Worm (Caenorhabditis elegans) whole organism, L4 larva: ENCODE data around the gene snr-6.

ENCODE experiments used
- F10B5.3 ChIP-seq: sonication (generic microtip); optimal IDR thresholded peaks from 2 replicates; lab custom pipeline; 2016; ENCODE audit warnings: mild to moderate bottlenecking, missing genetic modification characterization, missing compliant biosample characterization
- F26F4.8 ChIP-seq: fragments of 200-800 bp; sonication (Bioruptor generic); conservative IDR thresholded peaks from 2 replicates; pipeline ENCODE4 v1.3.6; 2022; ENCODE audit warnings: missing genetic modification characterization, missing compliant biosample characterization
- T20F7.1 ChIP-seq: fragments of 200-800 bp; sonication (Bioruptor generic); optimal IDR thresholded peaks from 2 replicates; lab custom pipeline; 2018; ENCODE audit warnings: mild to moderate bottlenecking, missing genetic modification characterization, missing compliant biosample characterization
- Y48G9A.11 ChIP-seq: fragments of 200-800 bp; sonication (Bioruptor generic); IDR thresholded peaks from 2 replicates; pipeline ENCODE4 v1.3.6; 2022; ENCODE audit warnings: missing genetic modification reagents, missing genetic modification characterization, missing compliant biosample characterization
- Y5F2A.4 ChIP-seq: fragments of 200-800 bp; sonication (Bioruptor generic); optimal IDR thresholded peaks from 2 replicates; lab custom pipeline; 2018; ENCODE audit warnings: mild to moderate bottlenecking, missing genetic modification characterization, missing compliant biosample characterization
- aly-2 ChIP-seq: sonication (generic microtip); optimal IDR thresholded peaks from 2 replicates; lab custom pipeline; 2018; ENCODE audit warnings: missing biosample characterization, missing genetic modification characterization
- ces-1 ChIP-seq: fragments of 150-350 bp; sonication (generic microtip); optimal IDR thresholded peaks from 4 replicates; lab custom pipeline; 2014; ENCODE audit warnings: missing biosample characterization, missing genetic modification reagents, missing genetic modification characterization
- daf-16 ChIP-seq, 3 experiments: sonication (generic microtip); optimal IDR thresholded peaks; 2 replicates each; lab custom pipeline; 2016 to 2017; ENCODE audit warnings: missing genetic modification characterization in 3 of 3, missing genetic modification reagents in 3 of 3, mild to moderate bottlenecking in 2 of 3, missing compliant biosample characterization in 2 of 3, missing biosample characterization in 1 of 3, moderate library complexity in 1 of 3
- dmd-6 ChIP-seq: fragments of 200-800 bp; sonication (Bioruptor generic); IDR thresholded peaks from 2 replicates; pipeline ENCODE4 v1.3.6; 2022; ENCODE audit warnings: missing genetic modification reagents, missing genetic modification characterization, missing compliant biosample characterization
- dmd-9 ChIP-seq: fragments of 200-800 bp; sonication (Bioruptor generic); IDR thresholded peaks from 2 replicates; pipeline ENCODE4 v1.3.6; 2022; ENCODE audit warnings: missing genetic modification reagents, missing genetic modification characterization, missing compliant biosample characterization
- dpl-1 ChIP-seq: fragments of 150-350 bp; optimal IDR thresholded peaks from 2 replicates; lab custom pipeline; 2014; ENCODE audit warnings: missing biosample characterization, missing genetic modification reagents, missing genetic modification characterization
- dve-1 ChIP-seq: sonication (generic microtip); optimal IDR thresholded peaks from 2 replicates; lab custom pipeline; 2017; ENCODE audit warnings: antibody characterized with exemption, mild to moderate bottlenecking, missing genetic modification characterization, missing compliant biosample characterization; ENCODE audit not compliant: insufficient read depth
- fos-1 ChIP-seq: fragments of 150-350 bp; optimal IDR thresholded peaks from 2 replicates; lab custom pipeline; 2014; ENCODE audit warnings: missing biosample characterization, missing genetic modification characterization
- gei-8 ChIP-seq: fragments of 200-800 bp; sonication (Bioruptor generic); optimal IDR thresholded peaks from 2 replicates; lab custom pipeline; 2018; ENCODE audit warnings: mild to moderate bottlenecking, missing genetic modification characterization, missing compliant biosample characterization
- hlh-11 ChIP-seq: fragments of 200-800 bp; sonication (Bioruptor generic); optimal IDR thresholded peaks from 2 replicates; lab custom pipeline; 2018; ENCODE audit warnings: mild to moderate bottlenecking, missing genetic modification characterization, missing compliant biosample characterization
- lim-7 ChIP-seq: fragments of 200-800 bp; sonication (Bioruptor generic); IDR thresholded peaks from 2 replicates; pipeline ENCODE4 v1.3.6; 2022; ENCODE audit warnings: missing genetic modification characterization, missing compliant biosample characterization
- lin-1 ChIP-seq: fragments of 200-800 bp; sonication (Bioruptor generic); IDR thresholded peaks from 2 replicates; pipeline ENCODE4 v1.3.6; 2022; ENCODE audit warnings: missing genetic modification reagents, missing genetic modification characterization, missing compliant biosample characterization
- lin-13 ChIP-seq: fragments of 150-350 bp; optimal IDR thresholded peaks from 2 replicates; lab custom pipeline; 2014; ENCODE audit warnings: missing biosample characterization, missing genetic modification reagents, missing genetic modification characterization
- lin-29 ChIP-seq: fragments of 200-800 bp; sonication (Bioruptor generic); IDR thresholded peaks from 2 replicates; pipeline ENCODE4 v1.3.6; 2022; ENCODE audit warnings: missing genetic modification reagents, missing genetic modification characterization, missing compliant biosample characterization
- lin-38 ChIP-seq: fragments of 200-800 bp; sonication (Bioruptor generic); IDR thresholded peaks from 2 replicates; pipeline ENCODE4 v1.3.6; 2022; ENCODE audit warnings: missing genetic modification reagents, missing genetic modification characterization, missing compliant biosample characterization
- lsy-2 ChIP-seq, 2 experiments: fragments of 150-350 bp in 1 of 2; sonication (generic microtip) in 1 of 2; optimal IDR thresholded peaks; 2 replicates each; lab custom pipeline; 2014 to 2017; ENCODE audit warnings: missing biosample characterization in 2 of 2, missing genetic modification characterization in 2 of 2
- madf-9 ChIP-seq: fragments of 200-800 bp; sonication (Bioruptor generic); conservative IDR thresholded peaks from 2 replicates; pipeline ENCODE4 v1.3.6; 2022; ENCODE audit warnings: missing genetic modification reagents, missing genetic modification characterization, missing compliant biosample characterization
- mdl-1 ChIP-seq, 2 experiments: fragments of 150-350 bp in 1 of 2; sonication (generic microtip) in 1 of 2; optimal IDR thresholded peaks; 2 replicates each; lab custom pipeline; 2014 to 2017; ENCODE audit warnings: missing biosample characterization in 2 of 2, missing genetic modification characterization in 2 of 2
- mdt-29 ChIP-seq: fragments of 200-800 bp; sonication (Bioruptor generic); IDR thresholded peaks from 2 replicates; pipeline ENCODE4 v1.3.6; 2022; ENCODE audit warnings: missing genetic modification reagents, missing genetic modification characterization, missing compliant biosample characterization
- mep-1 ChIP-seq: fragments of 150-350 bp; sonication (generic microtip); optimal IDR thresholded peaks from 3 replicates; lab custom pipeline; 2014; ENCODE audit warnings: missing biosample characterization, missing genetic modification characterization
- mxl-2 ChIP-seq: fragments of 200-800 bp; sonication (Bioruptor generic); conservative IDR thresholded peaks from 2 replicates; pipeline ENCODE4 v1.3.6; 2022; ENCODE audit warnings: missing genetic modification reagents, missing genetic modification characterization, missing compliant biosample characterization
- mxl-3 ChIP-seq: fragments of 200-800 bp; sonication (Bioruptor generic); optimal IDR thresholded peaks from 2 replicates; lab custom pipeline; 2018; ENCODE audit warnings: mild to moderate bottlenecking, missing genetic modification characterization, missing compliant biosample characterization
- nhr-10 ChIP-seq: fragments of 150-350 bp; optimal IDR thresholded peaks from 2 replicates; lab custom pipeline; 2014; ENCODE audit warnings: missing biosample characterization, missing genetic modification characterization
- nhr-237 ChIP-seq: sonication (generic microtip); optimal IDR thresholded peaks from 2 replicates; lab custom pipeline; 2017; ENCODE audit warnings: missing biosample characterization, missing genetic modification characterization
- nhr-25 ChIP-seq: sonication (generic microtip); optimal IDR thresholded peaks from 2 replicates; lab custom pipeline; 2017; ENCODE audit warnings: missing genetic modification characterization, mild to moderate bottlenecking, missing compliant biosample characterization, antibody characterized with exemption, moderate library complexity, borderline replicate concordance; ENCODE audit not compliant: insufficient read depth
- nhr-28 ChIP-seq: fragments of 150-350 bp; optimal IDR thresholded peaks from 2 replicates; lab custom pipeline; 2014; ENCODE audit warnings: missing biosample characterization, missing genetic modification characterization
- nhr-41 ChIP-seq: fragments of 200-800 bp; sonication (Bioruptor generic); IDR thresholded peaks from 2 replicates; pipeline ENCODE4 v1.3.6; 2022; ENCODE audit warnings: missing genetic modification reagents, missing genetic modification characterization, missing compliant biosample characterization
- nhr-42 ChIP-seq: fragments of 200-800 bp; sonication (Bioruptor generic); IDR thresholded peaks from 2 replicates; pipeline ENCODE4 v1.3.6; 2022; ENCODE audit warnings: missing genetic modification characterization, missing compliant biosample characterization
- nhr-6 ChIP-seq: fragments of 150-350 bp; optimal IDR thresholded peaks from 2 replicates; lab custom pipeline; 2014; ENCODE audit warnings: missing biosample characterization, missing genetic modification characterization
- nhr-76 ChIP-seq: fragments of 150-350 bp; optimal IDR thresholded peaks from 2 replicates; lab custom pipeline; 2014; ENCODE audit warnings: missing biosample characterization, missing genetic modification characterization
- nhr-77 ChIP-seq: fragments of 150-350 bp; optimal IDR thresholded peaks from 2 replicates; lab custom pipeline; 2014; ENCODE audit warnings: missing biosample characterization, missing genetic modification characterization
- pha-4 ChIP-seq, 2 experiments: fragments of 150-350 bp in 1 of 2; fragments of 200-800 bp in 1 of 2; sonication (Bioruptor generic) in 1 of 2; IDR thresholded peaks in 1 of 2; optimal IDR thresholded peaks in 1 of 2; 2 replicates each; pipeline versions ENCODE4 v1.3.6 to Lab custom; 2014 to 2022; ENCODE audit warnings: missing genetic modification characterization in 2 of 2, missing genetic modification reagents in 2 of 2, missing biosample characterization in 1 of 2, missing compliant biosample characterization in 1 of 2
- pqm-1 ChIP-seq: sonication (generic microtip); optimal IDR thresholded peaks from 2 replicates; lab custom pipeline; 2017; ENCODE audit warnings: missing biosample characterization, missing genetic modification characterization
- set-16 ChIP-seq: fragments of 200-800 bp; sonication (Bioruptor generic); IDR thresholded peaks from 2 replicates; pipeline ENCODE4 v1.3.6; 2022; ENCODE audit warnings: missing genetic modification reagents, missing genetic modification characterization, missing compliant biosample characterization
- spr-1 ChIP-seq: sonication (generic microtip); optimal IDR thresholded peaks from 2 replicates; lab custom pipeline; 2016; ENCODE audit warnings: mild to moderate bottlenecking, missing genetic modification characterization, missing compliant biosample characterization
- spr-3 ChIP-seq: fragments of 200-800 bp; sonication (Bioruptor generic); optimal IDR thresholded peaks from 2 replicates; lab custom pipeline; 2018; ENCODE audit warnings: mild to moderate bottlenecking, missing genetic modification characterization, missing compliant biosample characterization
- tag-97 ChIP-seq: fragments of 200-800 bp; sonication (Bioruptor generic); IDR thresholded peaks from 2 replicates; pipeline ENCODE4 v1.3.6; 2022; ENCODE audit warnings: missing genetic modification characterization, missing compliant biosample characterization
- tra-1 ChIP-seq: fragments of 200-800 bp; sonication (Bioruptor generic); IDR thresholded peaks from 2 replicates; pipeline ENCODE4 v1.3.6; 2022; ENCODE audit warnings: missing genetic modification reagents, missing genetic modification characterization, missing compliant biosample characterization
- unc-62 ChIP-seq, 3 experiments: fragments of 150-350 bp in 1 of 3; sonication (generic microtip); optimal IDR thresholded peaks in 2 of 3; peaks in 1 of 3; 1 replicate in 1 of 3; 2 replicates in 2 of 3; lab custom pipeline; 2014 to 2017; ENCODE audit warnings: missing biosample characterization in 3 of 3, missing genetic modification characterization in 3 of 3, missing genetic modification reagents in 3 of 3, missing genotype in 1 of 3
- zfp-2 ChIP-seq: sonication (generic microtip); optimal IDR thresholded peaks from 2 replicates; lab custom pipeline; 2016; ENCODE audit warnings: mild to moderate bottlenecking, missing genetic modification characterization, missing compliant biosample characterization
- ztf-11 ChIP-seq: fragments of 150-350 bp; optimal IDR thresholded peaks from 2 replicates; lab custom pipeline; 2014; ENCODE audit warnings: missing biosample characterization, missing genetic modification characterization
- ztf-7 ChIP-seq: fragments of 150-350 bp; optimal IDR thresholded peaks from 2 replicates; lab custom pipeline; 2014; ENCODE audit warnings: missing biosample characterization, missing genetic modification characterization

snr-6 gene

DNA sequence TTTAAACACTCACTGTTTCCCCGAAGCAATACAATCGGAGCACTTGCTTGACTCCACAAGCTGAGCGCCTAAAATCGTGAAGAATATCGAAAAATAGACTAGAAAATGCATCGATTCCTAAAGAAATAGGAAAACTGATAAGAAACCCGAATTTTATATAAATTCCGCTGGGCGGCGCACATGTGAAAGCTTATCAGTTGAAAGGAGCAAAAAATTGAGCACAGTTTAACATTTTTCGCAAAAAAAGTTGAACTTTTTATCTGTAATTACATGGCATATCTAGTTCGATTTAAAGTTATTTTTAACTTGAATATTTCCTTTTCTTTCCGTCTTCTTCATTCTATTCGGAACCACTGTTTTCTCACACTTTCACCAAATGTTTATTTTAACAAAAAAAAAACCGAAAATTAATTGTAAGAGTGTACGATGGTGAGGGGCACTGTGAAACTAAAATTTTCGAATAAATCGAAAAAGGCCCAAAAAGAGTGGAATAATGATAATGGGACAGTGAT lies 16.6 kb upstream of the snr-6 start, which contains the start of gene Y49E10.18:
Gene Y49E10.18, minus strand, starts transcription at position 116 of the 512 bp plus-strand sequence.
- peak in 1 of 2 experiments; percentile 49 for TF ChIP-seq mdl-1 (tag; optimal IDR thresholded peaks at IDR 0.05; lab: Kevin White, UChicago)
- peak; percentile 1 for TF ChIP-seq mxl-3
- peak; percentile 53 for TF ChIP-seq dve-1
- no peak for TF ChIP-seq daf-16 (GFP tag; optimal IDR thresholded peaks at IDR 0.05; lab: Kevin White, UChicago)
- TF ChIP-seq daf-16 (tag; optimal IDR thresholded peaks at IDR 0.05; lab: Kevin White, UChicago): peak; percentile 43
- peak; percentile 53 for TF ChIP-seq nhr-28 (tag; lab: Kevin White, UChicago)
- no peak for TF ChIP-seq fos-1 (tag; lab: Kevin White, UChicago)
- TF ChIP-seq Y48G9A.11 (GFP tag; lab: Robert Waterston, UW): no peak
- TF ChIP-seq dmd-6: peak; percentile 78
- TF ChIP-seq unc-62 (GFP tag; optimal IDR thresholded peaks at IDR 0.05 in 1 of 2; lab: Kevin White, UChicago): peak in 1 of 2 experiments; percentile 92
- TF ChIP-seq unc-62 (tag; optimal IDR thresholded peaks at IDR 0.05; lab: Kevin White, UChicago): no peak
- no peak for TF ChIP-seq spr-1 (tag; lab: Kevin White, UChicago)
- peak; percentile 82 for TF ChIP-seq pqm-1 (tag; lab: Kevin White, UChicago)
- TF ChIP-seq mep-1 (tag; lab: Kevin White, UChicago): peak; percentile 13
- peak; percentile 21 for TF ChIP-seq hlh-11
- TF ChIP-seq lin-38 (GFP tag; lab: Robert Waterston, UW): peak; percentile 20; the same call in 1 of the 2 replicates
- TF ChIP-seq, all 104 proteins: peak for 11

DNA sequence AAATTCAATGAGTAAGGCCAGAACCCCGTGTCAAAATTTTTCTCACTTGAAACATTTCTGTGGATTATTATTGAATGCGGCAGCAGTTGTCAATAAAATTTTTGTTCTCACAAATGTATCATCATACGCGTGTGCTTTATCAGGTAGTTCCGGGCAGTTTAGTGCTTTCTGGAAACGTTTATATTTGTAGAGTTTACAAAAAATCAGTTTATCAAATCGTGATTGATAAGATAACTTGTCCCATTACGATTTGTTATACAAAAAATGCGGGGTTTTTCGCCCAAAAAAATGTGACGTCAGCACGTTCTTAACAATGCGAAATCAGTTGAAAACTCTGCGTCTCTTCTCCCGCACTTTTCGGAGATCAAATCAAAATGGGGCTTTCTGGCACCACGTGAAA lies 15.8 kb upstream of the snr-6 start:
- no peak for TF ChIP-seq nhr-76
- no peak for TF ChIP-seq zfp-2 (tag; lab: Kevin White, UChicago)
- TF ChIP-seq nhr-77 (tag; lab: Kevin White, UChicago): no peak
- no peak for TF ChIP-seq lin-29 (GFP tag; lab: Robert Waterston, UW)
- TF ChIP-seq lin-13 (GFP tag; lab: Kevin White, UChicago): no peak
- TF ChIP-seq lsy-2 (tag; optimal IDR thresholded peaks at IDR 0.05; lab: Kevin White, UChicago): no peak
- TF ChIP-seq F10B5.3 (tag; lab: Kevin White, UChicago): no peak
- no peak for TF ChIP-seq nhr-25 (tag; lab: Kevin White, UChicago)
- TF ChIP-seq tag-97 (GFP tag; lab: Robert Waterston, UW): no peak
- TF ChIP-seq dpl-1: no peak
- TF ChIP-seq hlh-11: peak; percentile 48
- TF ChIP-seq mxl-2 (GFP tag; lab: Robert Waterston, UW): no peak
- no peak for TF ChIP-seq ztf-11 (tag; lab: Kevin White, UChicago)
- no peak for TF ChIP-seq aly-2 (tag; lab: Kevin White, UChicago)
- TF ChIP-seq dmd-6: peak; percentile 73
- no peak for TF ChIP-seq gei-8 (GFP tag; lab: Kevin White, UChicago)
- no peak for TF ChIP-seq nhr-237 (tag; lab: Kevin White, UChicago)
- no peak for TF ChIP-seq fos-1 (tag; lab: Kevin White, UChicago)
- TF ChIP-seq nhr-42 (GFP tag; lab: Robert Waterston, UW): no peak
- no peak for TF ChIP-seq ces-1
- no peak for TF ChIP-seq spr-3 (GFP tag; lab: Kevin White, UChicago)
- no peak for TF ChIP-seq tra-1 (GFP tag; lab: Robert Waterston, UW)
- TF ChIP-seq T20F7.1: no peak
- no peak for TF ChIP-seq madf-9
- no peak for TF ChIP-seq F26F4.8 (GFP tag; lab: Robert Waterston, UW)
- no peak for TF ChIP-seq nhr-10 (tag; lab: Kevin White, UChicago)
- no peak for TF ChIP-seq dmd-9 (GFP tag; lab: Robert Waterston, UW)
- TF ChIP-seq dve-1: peak; percentile 27
- no peak for TF ChIP-seq lin-1 (GFP tag; lab: Robert Waterston, UW)
- TF ChIP-seq set-16 (GFP tag; lab: Robert Waterston, UW): no peak
- TF ChIP-seq Y5F2A.4 (GFP tag; lab: Kevin White, UChicago): no peak
- no peak for TF ChIP-seq nhr-6
- TF ChIP-seq mdt-29 (GFP tag; lab: Robert Waterston, UW): no peak
- TF ChIP-seq nhr-41 (GFP tag; lab: Robert Waterston, UW): no peak
- TF ChIP-seq lim-7 (GFP tag; lab: Robert Waterston, UW): no peak
- TF ChIP-seq nhr-28 (tag; lab: Kevin White, UChicago): peak; percentile 28
- TF ChIP-seq pha-4 (GFP tag; IDR thresholded peaks at IDR 0.05; lab: Robert Waterston, UW): no peak
- TF ChIP-seq pha-4 (tag; optimal IDR thresholded peaks at IDR 0.05; lab: Kevin White, UChicago): no peak
- TF ChIP-seq mxl-3: peak; percentile 10
- TF ChIP-seq ztf-7 (tag; lab: Kevin White, UChicago): no peak
